Fruit fly (Drosophila melanogaster): ENCODE data around the gene CG31954.

Gene CG31954

dm6 chr2L:3534227-3534842 lies 24.4 kb upstream of the CG31954 start (continued):
- TF ChIP-seq CG1602 (GFP tag; optimal IDR thresholded peaks at IDR 0.05): peak; percentile 48
- peak; percentile 44 for TF ChIP-seq ewg (GFP tag; optimal IDR thresholded peaks at IDR 0.05)
- peak; percentile 48 for TF ChIP-seq ATbp (GFP tag; optimal IDR thresholded peaks at IDR 0.05)
- TF ChIP-seq CG9609 (GFP tag; optimal IDR thresholded peaks at IDR 0.05): peak; percentile 14
- TF ChIP-seq Lhr (GFP tag; optimal IDR thresholded peaks at IDR 0.05): no peak
- no peak for TF ChIP-seq CG7372 (GFP tag; IDR thresholded peaks at IDR 0.05)
- peak; percentile 70; the same call in 2 of the 3 replicates for TF ChIP-seq ci (GFP tag; IDR thresholded peaks at IDR 0.05)
- TF ChIP-seq Sox100B (GFP tag; optimal IDR thresholded peaks at IDR 0.05): peak; percentile 51
- peak; percentile 87 for TF ChIP-seq Nf-YC (tag; optimal IDR thresholded peaks at IDR 0.05)
- peak; percentile 75 for TF ChIP-seq CG11504 (tag; optimal IDR thresholded peaks at IDR 0.05)
- no peak for TF ChIP-seq Opbp (GFP tag; IDR thresholded peaks at IDR 0.05; ENCODE audit: partially characterized antibody)
- no peak; the same call in 2 of the 3 replicates for TF ChIP-seq tgo (GFP tag; IDR thresholded peaks at IDR 0.05)
- no peak; the same call in 1 of the 2 replicates for TF ChIP-seq Gsc (GFP tag; IDR thresholded peaks at IDR 0.05)
- TF ChIP-seq knrl (GFP tag; IDR thresholded peaks at IDR 0.05; ENCODE audit: partially characterized antibody): no peak
- peak; percentile 91 for TF ChIP-seq sens (GFP tag)
- no peak for TF ChIP-seq CG8290 (GFP tag; optimal IDR thresholded peaks at IDR 0.05)
- TF ChIP-seq CG8290 (tag; optimal IDR thresholded peaks at IDR 0.05): no peak
- peak; percentile 74 for TF ChIP-seq Xrp1 (GFP tag; IDR thresholded peaks at IDR 0.05)
- TF ChIP-seq pnt (GFP tag; optimal IDR thresholded peaks at IDR 0.05): peak; percentile 36
- TF ChIP-seq gcm (GFP tag; optimal IDR thresholded peaks at IDR 0.05): peak; percentile 30
- peak; percentile 33 for TF ChIP-seq CG13624 (GFP tag; optimal IDR thresholded peaks at IDR 0.05)
- TF ChIP-seq lmd (GFP tag; IDR thresholded peaks at IDR 0.05): peak; percentile 66
- no peak; the same call in 2 of the 3 replicates for TF ChIP-seq so (GFP tag; IDR thresholded peaks at IDR 0.05)
- no peak for TF ChIP-seq zfh2 (GFP tag; optimal IDR thresholded peaks at IDR 0.05)
- TF ChIP-seq slou (GFP tag; optimal IDR thresholded peaks at IDR 0.05): no peak
- TF ChIP-seq CG6854 (GFP tag; optimal IDR thresholded peaks at IDR 0.05): no peak
- peak; percentile 61 for TF ChIP-seq CG14667 (GFP tag; IDR thresholded peaks at IDR 0.05)
- no peak for TF ChIP-seq Dll (GFP tag; IDR thresholded peaks at IDR 0.05; ENCODE audit: partially characterized antibody)
- TF ChIP-seq abd-A (tag; optimal IDR thresholded peaks at IDR 0.05): no peak
- TF ChIP-seq sim (GFP tag; IDR thresholded peaks at IDR 0.05): 0 out of 2 replicates have a peak, but pooled peaks have one; percentile 10
- no peak for TF ChIP-seq Neu2 (GFP tag; optimal IDR thresholded peaks at IDR 0.05; ENCODE audit: borderline replicate concordance)
- TF ChIP-seq chm (GFP tag; IDR thresholded peaks at IDR 0.05): no peak; the same call in 1 of the 2 replicates
- TF ChIP-seq bigmax (GFP tag; optimal IDR thresholded peaks at IDR 0.05): no peak
- TF ChIP-seq CG1024 (GFP tag; IDR thresholded peaks at IDR 0.05): peak; percentile 59
- TF ChIP-seq CG32767 (GFP tag; IDR thresholded peaks at IDR 0.05): 0 out of 2 replicates have a peak, but pooled peaks have one; percentile 42
- no peak for TF ChIP-seq br (optimal IDR thresholded peaks at IDR 0.05)
- peak; percentile 49 for TF ChIP-seq CG1603 (tag; optimal IDR thresholded peaks at IDR 0.05)
- TF ChIP-seq ems (GFP tag; optimal IDR thresholded peaks at IDR 0.05): peak; percentile 19
- TF ChIP-seq Sin3A (optimal IDR thresholded peaks at IDR 0.05): no peak
- TF ChIP-seq Bdp1 (GFP tag; optimal IDR thresholded peaks at IDR 0.05): no peak
- TF ChIP-seq cwo (GFP tag; optimal IDR thresholded peaks at IDR 0.05): no peak
- peak; percentile 22 for TF ChIP-seq CG13775 (GFP tag; optimal IDR thresholded peaks at IDR 0.05)
- TF ChIP-seq CG13123 (GFP tag; optimal IDR thresholded peaks at IDR 0.05): peak; percentile 23
- TF ChIP-seq Hand (GFP tag; optimal IDR thresholded peaks at IDR 0.05): no peak
- no peak for TF ChIP-seq CG10431 (GFP tag; optimal IDR thresholded peaks at IDR 0.05)
- peak; percentile 70 for TF ChIP-seq Blimp-1 (GFP tag; optimal IDR thresholded peaks at IDR 0.05)
- peak; percentile 11 for TF ChIP-seq CG9727 (GFP tag; optimal IDR thresholded peaks at IDR 0.05)
- TF ChIP-seq nerfin-2 (GFP tag; IDR thresholded peaks at IDR 0.05; ENCODE audit: partially characterized antibody): no peak
- TF ChIP-seq CG11723 (GFP tag; optimal IDR thresholded peaks at IDR 0.05): no peak
- TF ChIP-seq CG2199 (GFP tag; IDR thresholded peaks at IDR 0.05): 0 out of 3 replicates have a peak, but pooled peaks have one; percentile 56
- TF ChIP-seq GATAe (GFP tag; conservative IDR thresholded peaks at IDR 0.05): no peak
